3 fruit fly cellular contexts compared by ENCODE assay signal in the genomic region with DNA sequence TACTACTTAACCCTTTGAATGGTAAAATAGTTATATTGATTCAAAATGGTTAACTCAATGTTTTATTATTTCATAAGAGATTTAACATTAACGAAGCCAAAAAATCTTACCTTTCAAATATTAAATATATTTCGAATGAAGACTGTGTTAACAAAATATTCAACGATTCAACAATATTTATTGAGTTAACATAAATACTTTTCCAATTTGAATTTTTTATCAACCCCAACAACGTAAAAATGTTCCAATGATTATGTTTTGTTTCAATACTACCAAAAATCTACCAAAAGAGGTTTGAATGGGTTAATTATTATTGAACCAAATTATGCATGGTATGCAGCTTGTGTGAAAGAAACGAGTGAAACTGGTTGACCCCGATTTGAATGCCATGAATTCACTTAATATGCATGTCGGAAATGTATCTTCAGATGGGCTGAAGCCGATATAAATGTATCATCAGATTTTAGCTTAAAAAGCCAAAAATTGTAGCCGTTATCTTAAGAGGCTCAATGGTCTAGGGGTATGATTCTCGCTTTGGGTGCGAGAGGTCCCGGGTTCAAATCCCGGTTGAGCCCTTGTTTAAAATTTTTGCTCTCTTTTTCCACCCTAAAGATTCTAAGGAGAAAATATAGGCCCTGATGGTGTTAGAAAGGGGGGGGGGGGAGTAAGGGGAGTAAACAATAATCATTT.
TF ChIP-seq lines count a peak whose summit lies in the region.

No protein-coding gene starts in this region.

- no peak for TF ChIP-seq CTCF in whole organism, embryonic (GFP tag; optimal IDR thresholded peaks at IDR 0.05; lab: Kevin White, UChicago)

TF ChIP-seq in whole organism, adult, 20 proteins besides CTCF, POLR2A, EP300 and RAD21:
- TF ChIP-seq ovo (GFP tag; optimal IDR thresholded peaks at IDR 0.05; lab: Kevin White, UChicago): no peak
- peak; percentile 40 for TF ChIP-seq bab1 (GFP tag; optimal IDR thresholded peaks at IDR 0.05; lab: Kevin White, UChicago)
- TF ChIP-seq tj (GFP tag; optimal IDR thresholded peaks at IDR 0.05; lab: Kevin White, UChicago): peak; percentile 56
- no peak for TF ChIP-seq CG14711 (tag; optimal IDR thresholded peaks at IDR 0.05; lab: Kevin White, UChicago)
- no peak for TF ChIP-seq pad (GFP tag; optimal IDR thresholded peaks at IDR 0.05; lab: Kevin White, UChicago)
- TF ChIP-seq CG11617 (GFP tag; optimal IDR thresholded peaks at IDR 0.05; lab: Kevin White, UChicago): no peak

TF ChIP-seq in whole organism, embryonic, 481 proteins besides CTCF, POLR2A, EP300 and RAD21 (continues in another document):
- no peak for TF ChIP-seq CG10654 (GFP tag; optimal IDR thresholded peaks at IDR 0.05; lab: Kevin White, UChicago)
- TF ChIP-seq cwo (GFP tag; optimal IDR thresholded peaks at IDR 0.05; lab: Kevin White, UChicago): no peak
- TF ChIP-seq CG1832 (GFP tag; optimal IDR thresholded peaks at IDR 0.05; lab: Kevin White, UChicago): no peak
- no peak for TF ChIP-seq CG4328 (GFP tag; optimal IDR thresholded peaks at IDR 0.05; lab: Kevin White, UChicago)
- TF ChIP-seq CG17385 (GFP tag; optimal IDR thresholded peaks at IDR 0.05; lab: Kevin White, UChicago): no peak
- TF ChIP-seq Sox102F (GFP tag; optimal IDR thresholded peaks at IDR 0.05; lab: Kevin White, UChicago): peak; percentile 4
- no peak for TF ChIP-seq CG14014 (GFP tag; IDR thresholded peaks at IDR 0.05; lab: Robert Waterston, UW)
- no peak for TF ChIP-seq her (GFP tag; optimal IDR thresholded peaks at IDR 0.05; lab: Kevin White, UChicago)
- no peak for TF ChIP-seq CG30431 (GFP tag; optimal IDR thresholded peaks at IDR 0.05; lab: Kevin White, UChicago)
- TF ChIP-seq tgo (GFP tag; IDR thresholded peaks at IDR 0.05; lab: Robert Waterston, UW): no peak
- TF ChIP-seq dmrt11E (tag; optimal IDR thresholded peaks at IDR 0.05; lab: Kevin White, UChicago): no peak
- TF ChIP-seq CG10979 (tag; optimal IDR thresholded peaks at IDR 0.05; lab: Kevin White, UChicago): peak; percentile 2
- no peak for TF ChIP-seq HLH54F (GFP tag; optimal IDR thresholded peaks at IDR 0.05; lab: Kevin White, UChicago)
- peak; percentile 45 for TF ChIP-seq dmrt99B (tag; optimal IDR thresholded peaks at IDR 0.05; lab: Kevin White, UChicago)
- TF ChIP-seq CG17328 (GFP tag; IDR thresholded peaks at IDR 0.05; lab: Robert Waterston, UW): no peak
- no peak for TF ChIP-seq Awh (GFP tag; IDR thresholded peaks at IDR 0.05; lab: Robert Waterston, UW)
- TF ChIP-seq Xrp1 (GFP tag; IDR thresholded peaks at IDR 0.05; lab: Robert Waterston, UW): no peak
- TF ChIP-seq CG4730 (GFP tag; IDR thresholded peaks at IDR 0.05; lab: Robert Waterston, UW): no peak
- peak in 1 of 2 experiments; percentile 18 for TF ChIP-seq Hr51 (GFP tag; optimal IDR thresholded peaks at IDR 0.05; lab: Kevin White, UChicago)
- TF ChIP-seq run (tag; optimal IDR thresholded peaks at IDR 0.05; lab: Kevin White, UChicago): no peak
- no peak for TF ChIP-seq zf30C (GFP tag; optimal IDR thresholded peaks at IDR 0.05; lab: Kevin White, UChicago)
- TF ChIP-seq sqz (GFP tag; optimal IDR thresholded peaks at IDR 0.05; lab: Kevin White, UChicago): no peak
- no peak for TF ChIP-seq ATbp (GFP tag; optimal IDR thresholded peaks at IDR 0.05; lab: Kevin White, UChicago)
- no peak for TF ChIP-seq Gsc (GFP tag; IDR thresholded peaks at IDR 0.05; lab: Robert Waterston, UW)
- no peak for TF ChIP-seq Rx (GFP tag; IDR thresholded peaks at IDR 0.05; lab: Robert Waterston, UW)
- no peak for TF ChIP-seq Elba2 (GFP tag; optimal IDR thresholded peaks at IDR 0.05; lab: Kevin White, UChicago)
- no peak for TF ChIP-seq Asciz (GFP tag; optimal IDR thresholded peaks at IDR 0.05; lab: Kevin White, UChicago)
- no peak for TF ChIP-seq CG10565 (GFP tag; optimal IDR thresholded peaks at IDR 0.05; lab: Kevin White, UChicago)
- TF ChIP-seq inv (GFP tag; IDR thresholded peaks at IDR 0.05; lab: Robert Waterston, UW; ENCODE audit: partially characterized antibody): no peak
- TF ChIP-seq gcm (GFP tag; optimal IDR thresholded peaks at IDR 0.05; lab: Kevin White, UChicago): no peak
- no peak for TF ChIP-seq hb (GFP tag; IDR thresholded peaks at IDR 0.05; lab: Robert Waterston, UW; ENCODE audit: partially characterized antibody)
- no peak for TF ChIP-seq hkb (optimal IDR thresholded peaks at IDR 0.05; lab: Kevin White, UChicago)
- 0 out of 2 replicates have a peak, but pooled peaks have one; percentile 7 for TF ChIP-seq hkb (GFP tag; IDR thresholded peaks at IDR 0.05; lab: Robert Waterston, UW)
- peak; percentile 37 for TF ChIP-seq CG17359 (tag; optimal IDR thresholded peaks at IDR 0.05; lab: Kevin White, UChicago)
- peak; percentile 10 for TF ChIP-seq CG7839 (tag; optimal IDR thresholded peaks at IDR 0.05; lab: Kevin White, UChicago)
- TF ChIP-seq CG16863 (GFP tag; optimal IDR thresholded peaks at IDR 0.05; lab: Kevin White, UChicago): no peak
- TF ChIP-seq CG3726 (GFP tag; IDR thresholded peaks at IDR 0.05; lab: Robert Waterston, UW): no peak
- TF ChIP-seq ash1 (GFP tag; optimal IDR thresholded peaks at IDR 0.05; lab: Kevin White, UChicago): no peak
- TF ChIP-seq amos (GFP tag; IDR thresholded peaks at IDR 0.05; lab: Robert Waterston, UW; ENCODE audit: partially characterized antibody): peak; percentile 48; the same call in 1 of the 2 replicates

TF ChIP-seq in whole organism, prepupa, 60 proteins besides CTCF, POLR2A, EP300 and RAD21:
- TF ChIP-seq svp (GFP tag; lab: Kevin White, UChicago) (peak; percentile 44), CG6808 (GFP tag; optimal IDR thresholded peaks at IDR 0.05; lab: Kevin White, UChicago) (no peak), CG6854 (GFP tag; optimal IDR thresholded peaks at IDR 0.05; lab: Kevin White, UChicago) (no peak), topi (GFP tag; optimal IDR thresholded peaks at IDR 0.05; lab: Kevin White, UChicago) (no peak), CG11902 (GFP tag; optimal IDR thresholded peaks at IDR 0.05; lab: Kevin White, UChicago) (no peak), achi (GFP tag; optimal IDR thresholded peaks at IDR 0.05; lab: Kevin White, UChicago) (no peak), OdsH (GFP tag; optimal IDR thresholded peaks at IDR 0.05; lab: Kevin White, UChicago) (no peak), Hr4 (GFP tag; optimal IDR thresholded peaks at IDR 0.05; lab: Kevin White, UChicago) (no peak), eg (GFP tag; IDR thresholded peaks at IDR 0.05; lab: Robert Waterston, UW) (no peak), CG11762 (GFP tag; optimal IDR thresholded peaks at IDR 0.05; lab: Kevin White, UChicago; ENCODE audit: insufficient read depth) (no peak), CG9139 (GFP tag; optimal IDR thresholded peaks at IDR 0.05; lab: Kevin White, UChicago) (no peak), Eip78C (GFP tag; lab: Kevin White, UChicago) (peak; percentile 81), CG34406 (GFP tag; optimal IDR thresholded peaks at IDR 0.05; lab: Kevin White, UChicago) (no peak), Gug (GFP tag; IDR thresholded peaks at IDR 0.05; lab: Robert Waterston, UW) (no peak), acj6 (GFP tag; optimal IDR thresholded peaks at IDR 0.05; lab: Kevin White, UChicago) (no peak)
